Worm (Caenorhabditis elegans): ENCODE data around the gene vha-18.

ce11 chrV:8389307-8389706 lies 24.0 kb downstream of the vha-18 start:
- TF ChIP-seq W03F9.2 (tag; optimal IDR thresholded peaks at IDR 0.05) (no peak), dao-5 (tag; optimal IDR thresholded peaks at IDR 0.05) (no peak)
